Worm (Caenorhabditis elegans) whole organism, young adult: ENCODE results near the gene R11D1.10.

Source experiments
- F39B2.1 ChIP-seq: fragments of 200-800 bp; sonication (Bioruptor generic); IDR thresholded peaks from 2 replicates; pipeline ENCODE4 v1.3.6; 2022; ENCODE audit warnings: missing genetic modification reagents, missing genetic modification characterization, missing compliant biosample characterization
- bed-2 ChIP-seq: fragments of 200-800 bp; sonication (Bioruptor generic); IDR thresholded peaks from 2 replicates; pipeline ENCODE4 v1.3.6; 2022; ENCODE audit warnings: missing genetic modification reagents, missing genetic modification characterization, missing compliant biosample characterization
- cebp-1 ChIP-seq, 2 experiments: fragments of 200-800 bp in 1 of 2; sonication (Bioruptor generic) in 1 of 2; sonication (generic microtip) in 1 of 2; IDR thresholded peaks in 1 of 2; optimal IDR thresholded peaks in 1 of 2; 2 replicates each; pipeline versions ENCODE4 v1.3.6 to Lab custom; 2017 to 2022; ENCODE audit warnings: missing compliant biosample characterization in 2 of 2, missing genetic modification characterization in 2 of 2, mild to moderate bottlenecking in 1 of 2, missing genetic modification reagents in 1 of 2, moderate library complexity in 1 of 2
- die-1 ChIP-seq: sonication (generic microtip); optimal IDR thresholded peaks from 2 replicates; lab custom pipeline; 2016; ENCODE audit warnings: missing genotype, mild to moderate bottlenecking, missing genetic modification characterization, missing compliant biosample characterization
- rpc-1 ChIP-seq, 2 experiments: fragments of 150-350 bp in 1 of 2; sonication (generic microtip) in 1 of 2; optimal IDR thresholded peaks; 2 replicates each; lab custom pipeline; 2014 to 2018; ENCODE audit warnings: missing biosample characterization in 1 of 2, missing genetic modification characterization in 1 of 2, missing genetic modification reagents in 1 of 2, missing genotype in 1 of 2
- tbp1 ChIP-seq: fragments of 200-800 bp; sonication (Bioruptor generic); optimal IDR thresholded peaks from 2 replicates; lab custom pipeline; 2018; ENCODE audit warnings: mild to moderate bottlenecking, missing genetic modification characterization, missing compliant biosample characterization

ce11 chrV:12679807-12680206, 49.5 kb upstream of the R11D1.10 start, which contains the start of gene frpr-15:
- no peak for TF ChIP-seq F39B2.1 (GFP tag; lab: Robert Waterston, UW)
- no peak for TF ChIP-seq rpc-1 (optimal IDR thresholded peaks at IDR 0.05; lab: Kevin White, UChicago)
- TF ChIP-seq rpc-1 (tag; optimal IDR thresholded peaks at IDR 0.05; lab: Kevin White, UChicago), result no peak
- no peak for TF ChIP-seq tbp1
- TF ChIP-seq bed-2 (GFP tag; lab: Robert Waterston, UW), result no peak
- no peak for TF ChIP-seq die-1 (tag; lab: Kevin White, UChicago)
- TF ChIP-seq cebp-1 (GFP tag; IDR thresholded peaks at IDR 0.05; lab: Robert Waterston, UW), result no peak
- no peak for TF ChIP-seq cebp-1 (tag; optimal IDR thresholded peaks at IDR 0.05; lab: Kevin White, UChicago)
